Fruit fly (Drosophila melanogaster) whole organism, prepupa: Measurements from ENCODE around the gene ras.

ENCODE experiments used
- Blimp-1 ChIP-seq: fragments of 200-800 bp; sonication (Bioruptor generic); optimal IDR thresholded peaks from 3 replicates; lab custom pipeline; 2017; ENCODE audit warnings: missing biosample characterization, missing genetic modification characterization, mild to moderate bottlenecking, moderate library complexity, missing genetic modification reagents
- CG10631 ChIP-seq: fragments of 200-800 bp; sonication (Bioruptor generic); optimal IDR thresholded peaks from 2 replicates; lab custom pipeline; 2016; ENCODE audit warnings: missing biosample characterization, missing genetic modification characterization
- CG10669 ChIP-seq: fragments of 200-800 bp; sonication (Bioruptor generic); optimal IDR thresholded peaks from 3 replicates; lab custom pipeline; 2018; ENCODE audit warnings: missing biosample characterization, mild to moderate bottlenecking, missing genetic modification characterization, moderate library complexity
- CG11294 ChIP-seq: fragments of 200-800 bp; sonication (Bioruptor generic); IDR thresholded peaks from 2 replicates; pipeline ENCODE4 v1.3.6; 2022; ENCODE audit warnings: missing biosample characterization, missing genetic modification characterization
- CG11762 ChIP-seq: fragments of 200-800 bp; sonication (Bioruptor generic); optimal IDR thresholded peaks from 3 replicates; lab custom pipeline; 2016; ENCODE audit warnings: missing biosample characterization, missing genetic modification characterization; ENCODE audit not compliant: insufficient read depth
- CG11902 ChIP-seq: fragments of 200-800 bp; sonication (Bioruptor generic); optimal IDR thresholded peaks from 3 replicates; lab custom pipeline; 2016; ENCODE audit warnings: missing biosample characterization, missing genetic modification characterization
- CG16779 ChIP-seq: fragments of 200-800 bp; sonication (Bioruptor generic); optimal IDR thresholded peaks from 3 replicates; lab custom pipeline; 2017; ENCODE audit warnings: missing biosample characterization, mild to moderate bottlenecking, missing genetic modification characterization
- CG31627 ChIP-seq: fragments of 200-800 bp; sonication (Bioruptor generic); optimal IDR thresholded peaks from 3 replicates; lab custom pipeline; 2016; ENCODE audit warnings: missing biosample characterization, missing genetic modification characterization
- CG32006 ChIP-seq: fragments of 200-800 bp; sonication (Bioruptor generic); optimal IDR thresholded peaks from 3 replicates; lab custom pipeline; 2017; ENCODE audit warnings: missing biosample characterization, mild to moderate bottlenecking, missing genetic modification characterization
- CG3919 ChIP-seq: fragments of 200-800 bp; sonication (Bioruptor generic); optimal IDR thresholded peaks from 3 replicates; lab custom pipeline; 2016; ENCODE audit warnings: missing biosample characterization, missing genetic modification characterization
- CG6276 ChIP-seq: fragments of 200-800 bp; sonication (Bioruptor generic); optimal IDR thresholded peaks from 2 replicates; lab custom pipeline; 2017; ENCODE audit warnings: missing biosample characterization, mild to moderate bottlenecking, missing genetic modification characterization
- CG6808 ChIP-seq: fragments of 200-800 bp; sonication (Bioruptor generic); optimal IDR thresholded peaks from 3 replicates; lab custom pipeline; 2017; ENCODE audit warnings: missing biosample characterization, missing genetic modification characterization, mild to moderate bottlenecking, moderate library complexity, missing genetic modification reagents
- CG7368 ChIP-seq: fragments of 200-800 bp; sonication (Bioruptor generic); optimal IDR thresholded peaks from 3 replicates; lab custom pipeline; 2016; ENCODE audit warnings: missing biosample characterization, missing genetic modification characterization
- CG8319 ChIP-seq: fragments of 200-800 bp; sonication (Bioruptor generic); optimal IDR thresholded peaks from 3 replicates; lab custom pipeline; 2016; ENCODE audit warnings: missing biosample characterization, missing genetic modification characterization
- CG9139 ChIP-seq: fragments of 200-800 bp; sonication (Bioruptor generic); optimal IDR thresholded peaks from 3 replicates; lab custom pipeline; 2017; ENCODE audit warnings: missing biosample characterization, mild to moderate bottlenecking, missing genetic modification characterization
- Eip75B ChIP-seq: fragments of 200-800 bp; sonication (Bioruptor generic); optimal IDR thresholded peaks from 3 replicates; lab custom pipeline; 2016; ENCODE audit warnings: missing biosample characterization, missing genetic modification characterization
- Eip78C ChIP-seq: fragments of 200-800 bp; sonication (Bioruptor generic); peaks from one replicate; lab custom pipeline; 2016; ENCODE audit warnings: missing biosample characterization, missing genetic modification characterization
- Ets21C ChIP-seq: fragments of 200-800 bp; sonication (Bioruptor generic); optimal IDR thresholded peaks from 3 replicates; lab custom pipeline; 2016; ENCODE audit warnings: missing biosample characterization, missing genetic modification characterization
- Ets96B ChIP-seq: fragments of 200-800 bp; optimal IDR thresholded peaks from 2 replicates; lab custom pipeline; 2019; ENCODE audit warnings: missing biosample characterization, mild to moderate bottlenecking, missing genetic modification characterization, moderate library complexity
- Hr39 ChIP-seq: fragments of 200-800 bp; sonication (Bioruptor generic); optimal IDR thresholded peaks from 2 replicates; lab custom pipeline; 2016; ENCODE audit warnings: missing biosample characterization, missing genetic modification characterization
- Hr4 ChIP-seq: fragments of 200-800 bp; sonication (Bioruptor generic); optimal IDR thresholded peaks from 3 replicates; lab custom pipeline; 2016; ENCODE audit warnings: missing biosample characterization, missing genetic modification characterization
- OdsH ChIP-seq: fragments of 200-800 bp; sonication (Bioruptor generic); optimal IDR thresholded peaks from 3 replicates; lab custom pipeline; 2016; ENCODE audit warnings: missing biosample characterization, missing genetic modification characterization
- Smox ChIP-seq: fragments of 200-800 bp; sonication (Bioruptor generic); optimal IDR thresholded peaks from 3 replicates; lab custom pipeline; 2016; ENCODE audit warnings: missing biosample characterization, missing genetic modification characterization
- Sox14 ChIP-seq: fragments of 200-800 bp; sonication (Bioruptor generic); optimal IDR thresholded peaks from 3 replicates; lab custom pipeline; 2016; ENCODE audit warnings: missing biosample characterization, missing genetic modification characterization
- Sox15 ChIP-seq: fragments of 200-800 bp; sonication (Bioruptor generic); optimal IDR thresholded peaks from 3 replicates; lab custom pipeline; 2016; ENCODE audit warnings: missing biosample characterization, missing genetic modification characterization
- achi ChIP-seq: fragments of 200-800 bp; sonication (Bioruptor generic); optimal IDR thresholded peaks from 3 replicates; lab custom pipeline; 2016; ENCODE audit warnings: missing biosample characterization, missing genetic modification characterization
- acj6 ChIP-seq: fragments of 200-800 bp; sonication (Bioruptor generic); optimal IDR thresholded peaks from 3 replicates; lab custom pipeline; 2016; ENCODE audit warnings: missing biosample characterization, missing genetic modification characterization
- cyc ChIP-seq: fragments of 200-800 bp; sonication (Bioruptor generic); optimal IDR thresholded peaks from 3 replicates; lab custom pipeline; 2016; ENCODE audit warnings: missing biosample characterization, missing genetic modification characterization
- dac ChIP-seq: fragments of 200-800 bp; sonication (Bioruptor generic); optimal IDR thresholded peaks from 2 replicates; lab custom pipeline; 2017; ENCODE audit warnings: missing biosample characterization, mild to moderate bottlenecking, missing genetic modification characterization
- eg ChIP-seq: fragments of 200-800 bp; sonication (Bioruptor generic); IDR thresholded peaks from 3 replicates; pipeline ENCODE4 v1.3.6; 2022; ENCODE audit warnings: missing biosample characterization, missing genetic modification characterization
- esn ChIP-seq: fragments of 200-800 bp; sonication (Bioruptor generic); optimal IDR thresholded peaks from 2 replicates; lab custom pipeline; 2016; ENCODE audit warnings: missing biosample characterization, mild to moderate bottlenecking, missing genetic modification characterization, moderate library complexity
- fd59A ChIP-seq: fragments of 200-800 bp; sonication (Bioruptor generic); optimal IDR thresholded peaks from 2 replicates; lab custom pipeline; 2017; ENCODE audit warnings: missing biosample characterization, mild to moderate bottlenecking, missing genetic modification characterization, missing genetic modification reagents
- fkh ChIP-seq: fragments of 200-800 bp; sonication (Bioruptor generic); optimal IDR thresholded peaks from 3 replicates; lab custom pipeline; 2017; ENCODE audit warnings: missing biosample characterization, mild to moderate bottlenecking, missing genetic modification characterization, moderate library complexity
- lz ChIP-seq: fragments of 200-800 bp; sonication (Bioruptor generic); optimal IDR thresholded peaks from 3 replicates; lab custom pipeline; 2016; ENCODE audit warnings: missing biosample characterization, missing genetic modification characterization
- net ChIP-seq: fragments of 200-800 bp; sonication (Bioruptor generic); optimal IDR thresholded peaks from 3 replicates; lab custom pipeline; 2016; ENCODE audit warnings: missing biosample characterization, missing genetic modification characterization
- pdm3 ChIP-seq: fragments of 200-800 bp; sonication (Bioruptor generic); optimal IDR thresholded peaks from 3 replicates; lab custom pipeline; 2016; ENCODE audit warnings: missing biosample characterization, missing genetic modification characterization
- spab ChIP-seq: fragments of 200-800 bp; sonication (Bioruptor generic); optimal IDR thresholded peaks from 2 replicates; lab custom pipeline; 2017; ENCODE audit warnings: missing biosample characterization, mild to moderate bottlenecking, missing genetic modification characterization, missing genetic modification reagents
- ss ChIP-seq, 2 experiments: fragments of 200-800 bp; sonication (Bioruptor generic); optimal IDR thresholded peaks; 2 replicates in 1 of 2; 3 replicates in 1 of 2; lab custom pipeline; 2017 to 2018; ENCODE audit warnings: mild to moderate bottlenecking in 2 of 2, missing biosample characterization in 2 of 2, missing genetic modification characterization in 2 of 2, moderate library complexity in 1 of 2
- svp ChIP-seq: fragments of 200-800 bp; sonication (Bioruptor generic); peaks from one replicate; lab custom pipeline; 2016; ENCODE audit warnings: missing biosample characterization, missing genetic modification characterization
- topi ChIP-seq: fragments of 200-800 bp; sonication (Bioruptor generic); optimal IDR thresholded peaks from 3 replicates; lab custom pipeline; 2016; ENCODE audit warnings: missing biosample characterization, missing genetic modification characterization
- vri ChIP-seq: fragments of 200-800 bp; sonication (Bioruptor generic); optimal IDR thresholded peaks from 3 replicates; lab custom pipeline; 2016; ENCODE audit warnings: missing biosample characterization, mild to moderate bottlenecking, missing genetic modification characterization

The ras gene

DNA sequence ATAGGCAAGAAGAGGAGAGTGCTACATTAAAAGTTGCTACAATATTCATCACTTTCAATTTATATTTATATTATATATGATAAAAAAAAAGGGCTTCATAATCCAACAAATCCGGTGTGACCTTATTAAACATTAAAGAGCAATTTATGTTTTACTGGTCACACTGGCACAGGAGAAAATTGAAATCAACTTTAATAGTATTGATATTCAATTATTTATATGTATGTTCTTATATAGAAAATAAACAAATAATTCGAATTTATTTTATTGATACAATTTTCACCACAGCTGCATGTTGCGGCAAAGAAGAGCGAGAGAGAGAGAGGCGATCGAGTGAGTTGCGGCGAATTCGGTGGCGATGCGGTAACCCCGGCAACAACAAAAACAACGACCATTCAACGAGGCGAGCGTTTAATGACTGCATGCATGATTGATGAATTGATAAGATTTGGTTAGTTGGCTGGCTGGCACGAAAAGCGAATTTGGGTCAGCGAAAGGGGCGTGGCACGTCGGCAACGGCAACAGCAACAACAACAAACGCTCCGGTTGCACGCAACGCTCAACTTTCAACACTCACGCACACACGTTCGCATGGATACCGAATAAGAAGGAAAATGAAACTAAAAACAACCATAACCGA, 15.0 kb upstream of the ras start:
- TF ChIP-seq CG16779 (tag; lab: Kevin White, UChicago): no peak
- peak; percentile 48 for TF ChIP-seq svp (GFP tag; lab: Kevin White, UChicago)
- TF ChIP-seq OdsH (GFP tag; lab: Kevin White, UChicago): no peak
- peak; percentile 19 to 71 for TF ChIP-seq ss (GFP tag; optimal IDR thresholded peaks at IDR 0.05; lab: Kevin White, UChicago)
- TF ChIP-seq cyc (GFP tag; lab: Kevin White, UChicago): no peak
- peak; percentile 9 for TF ChIP-seq Blimp-1
- TF ChIP-seq vri (GFP tag; lab: Kevin White, UChicago): peak; percentile 35
- TF ChIP-seq Sox14 (GFP tag; lab: Kevin White, UChicago): no peak
- no peak for TF ChIP-seq Ets21C
- no peak for TF ChIP-seq Hr4

DNA sequence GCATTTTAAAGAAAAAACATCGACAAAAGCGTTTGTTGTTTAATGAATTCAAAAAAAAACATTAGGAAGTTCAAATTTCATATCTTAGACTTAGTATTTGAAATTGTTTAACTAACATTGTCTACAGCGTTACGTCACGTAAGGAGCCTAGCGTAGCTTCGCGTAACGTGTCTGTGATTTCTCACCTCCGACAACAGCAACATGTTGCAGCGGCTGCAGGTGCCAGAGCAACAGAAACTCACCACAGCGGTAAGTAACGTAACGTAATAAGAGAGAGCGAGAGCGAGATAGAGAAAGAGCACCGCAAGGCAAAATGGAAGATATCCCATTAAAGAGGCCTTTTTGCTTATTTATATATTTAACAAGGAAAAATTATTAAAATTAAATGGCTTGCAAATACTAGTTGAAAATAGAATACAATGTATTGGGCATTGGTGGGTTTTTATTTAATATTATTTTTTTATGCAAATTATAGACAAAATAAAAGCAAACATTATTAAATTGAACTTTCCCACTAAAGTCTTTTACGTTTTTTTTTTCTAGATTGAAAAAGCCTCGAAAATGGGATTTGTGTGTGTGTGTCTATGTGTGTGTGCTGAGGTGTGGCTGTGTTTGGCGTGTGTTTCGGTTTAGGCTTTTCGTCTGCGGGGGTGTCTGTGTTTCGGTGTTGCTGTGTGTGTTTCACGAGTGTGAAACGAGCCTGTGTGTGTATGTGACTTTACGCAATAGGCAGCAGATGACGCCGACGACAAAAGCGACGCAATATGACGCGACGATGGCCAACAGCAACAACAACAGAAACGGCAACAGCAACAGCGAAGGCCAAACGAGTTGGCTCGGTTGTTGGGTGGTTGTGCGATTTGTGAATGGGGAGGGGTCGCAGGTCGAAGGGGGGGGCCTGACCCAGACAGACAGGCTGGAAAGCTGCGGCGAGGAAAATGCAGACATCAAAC, 14.1 kb upstream of the ras start:
- TF ChIP-seq CG7368 (GFP tag; lab: Kevin White, UChicago): no peak
- TF ChIP-seq CG11294: no peak
- no peak for TF ChIP-seq CG9139 (GFP tag; lab: Kevin White, UChicago)
- no peak for TF ChIP-seq net
- no peak for TF ChIP-seq CG11902 (GFP tag; lab: Kevin White, UChicago)
- TF ChIP-seq acj6: no peak
- no peak for TF ChIP-seq Blimp-1
- TF ChIP-seq Hr4: no peak
- TF ChIP-seq Eip78C: peak; percentile 46
- peak; percentile 11 for TF ChIP-seq CG6276 (GFP tag; lab: Kevin White, UChicago)
- no peak for TF ChIP-seq Hr39 (GFP tag; lab: Kevin White, UChicago)
- TF ChIP-seq eg (GFP tag; lab: Robert Waterston, UW): 0 out of 3 replicates have a peak, but pooled peaks have one; percentile 20
- TF ChIP-seq Sox14 (GFP tag; lab: Kevin White, UChicago): no peak
- no peak for TF ChIP-seq Smox (GFP tag; lab: Kevin White, UChicago)
- no peak for TF ChIP-seq pdm3 (GFP tag; lab: Kevin White, UChicago)
- TF ChIP-seq dac (GFP tag; lab: Kevin White, UChicago): no peak
- no peak for TF ChIP-seq CG10631 (GFP tag; lab: Kevin White, UChicago)
- TF ChIP-seq svp (GFP tag; lab: Kevin White, UChicago): peak; percentile 37

DNA sequence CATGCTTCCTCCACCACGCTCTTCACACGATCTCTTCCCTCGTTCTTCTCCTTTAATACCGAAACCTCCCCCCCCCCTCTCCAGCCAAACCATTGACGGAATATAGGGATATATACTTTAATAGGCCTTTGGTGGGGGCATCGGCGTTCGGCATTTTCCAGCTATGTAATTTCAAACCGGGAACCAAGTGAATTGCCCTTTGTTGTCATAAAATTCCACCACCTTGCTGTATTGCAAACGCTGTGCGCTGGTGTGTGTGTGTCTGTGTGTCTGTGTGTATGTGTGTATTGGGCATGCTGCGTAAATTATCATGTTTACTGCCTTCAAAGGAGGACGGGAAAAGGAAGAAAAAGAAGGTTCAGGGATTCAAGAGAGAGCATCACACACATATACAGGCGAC, 12.9 kb upstream of the ras start:
- TF ChIP-seq CG32006 (GFP tag; lab: Kevin White, UChicago) (no peak), CG6808 (GFP tag; lab: Kevin White, UChicago) (no peak), CG9139 (GFP tag; lab: Kevin White, UChicago) (no peak)
- TF ChIP-seq, all 60 proteins: peak for 0

DNA sequence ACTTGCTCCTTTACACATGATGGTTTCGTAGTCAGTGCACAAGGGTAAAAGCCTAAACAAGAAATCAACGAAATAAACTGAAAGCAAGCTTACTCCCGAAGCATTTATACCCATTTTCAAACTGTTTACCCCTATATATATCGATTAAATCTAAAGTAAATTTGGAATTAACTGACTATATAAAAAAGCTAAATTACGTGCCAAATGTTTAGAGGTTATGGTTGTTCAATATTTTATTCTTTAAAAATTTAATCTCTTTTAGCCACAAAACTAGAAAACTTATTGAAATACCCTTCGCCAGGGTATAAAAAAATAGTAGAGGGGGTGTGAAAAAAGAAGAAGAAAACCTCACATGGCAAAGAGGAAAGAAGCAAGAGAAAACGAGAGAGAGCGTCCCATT, 12.5 kb upstream of the ras start:
- no peak for TF ChIP-seq Sox15 (GFP tag; lab: Kevin White, UChicago)
- peak; percentile 42 for TF ChIP-seq CG10669 (GFP tag; lab: Kevin White, UChicago)
- TF ChIP-seq spab (GFP tag; lab: Kevin White, UChicago): peak; percentile 20
- TF ChIP-seq CG31627 (GFP tag; lab: Kevin White, UChicago): peak; percentile 19
- TF ChIP-seq OdsH (GFP tag; lab: Kevin White, UChicago): peak; percentile 21
- TF ChIP-seq CG8319: no peak
- TF ChIP-seq CG7368 (GFP tag; lab: Kevin White, UChicago): no peak
- TF ChIP-seq CG32006 (GFP tag; lab: Kevin White, UChicago): peak; percentile 44
- TF ChIP-seq achi: peak; percentile 45
- peak; percentile 54 for TF ChIP-seq svp (GFP tag; lab: Kevin White, UChicago)
- peak; percentile 28 for TF ChIP-seq lz
- TF ChIP-seq fd59A: peak; percentile 3
- TF ChIP-seq topi: peak; percentile 37
- peak; percentile 18 for TF ChIP-seq esn
- TF ChIP-seq Smox (GFP tag; lab: Kevin White, UChicago): peak; percentile 25
- TF ChIP-seq CG3919 (GFP tag; lab: Kevin White, UChicago): peak; percentile 30
- peak; percentile 58 for TF ChIP-seq Ets96B (tag; lab: Kevin White, UChicago)
- no peak for TF ChIP-seq fkh (GFP tag; lab: Kevin White, UChicago)
- TF ChIP-seq pdm3 (GFP tag; lab: Kevin White, UChicago): peak; percentile 41
- TF ChIP-seq CG11902 (GFP tag; lab: Kevin White, UChicago): no peak
- TF ChIP-seq Eip75B: peak; percentile 49
- TF ChIP-seq Ets21C: no peak
- TF ChIP-seq Sox14 (GFP tag; lab: Kevin White, UChicago): peak; percentile 30
- TF ChIP-seq CG11762 (GFP tag; lab: Kevin White, UChicago): no peak
- TF ChIP-seq dac (GFP tag; lab: Kevin White, UChicago): no peak
- peak; percentile 43 for TF ChIP-seq CG10631 (GFP tag; lab: Kevin White, UChicago)
